Fruit fly (Drosophila melanogaster) whole organism, embryonic: ENCODE results near the gene CG33181.

Source experiments
- B-H2 ChIP-seq: fragments of 200-800 bp; sonication (Bioruptor generic); optimal IDR thresholded peaks from 2 replicates; lab custom pipeline; 2018; ENCODE audit warnings: missing biosample characterization, mild to moderate bottlenecking, missing genetic modification characterization
- CG11456 ChIP-seq: fragments of 200-800 bp; sonication (Bioruptor generic); IDR thresholded peaks from 3 replicates; pipeline ENCODE4 v1.3.6; 2022; ENCODE audit warnings: missing biosample characterization, missing genetic modification characterization
- CG13123 ChIP-seq: fragments of 200-800 bp; sonication (Bioruptor generic); optimal IDR thresholded peaks from 2 replicates; lab custom pipeline; 2016; ENCODE audit warnings: missing biosample characterization, missing genetic modification characterization
- CG14860 ChIP-seq: fragments of 200-800 bp; sonication (Bioruptor generic); IDR thresholded peaks from 3 replicates; pipeline ENCODE4 v1.3.6; 2022; ENCODE audit warnings: missing biosample characterization, missing genetic modification characterization; ENCODE audit not compliant: partially characterized antibody
- CG15011 ChIP-seq: fragments of 200-800 bp; sonication (Bioruptor generic); optimal IDR thresholded peaks from 3 replicates; lab custom pipeline; 2018; ENCODE audit warnings: missing biosample characterization, mild to moderate bottlenecking, missing genetic modification characterization
- CG1529 ChIP-seq: fragments of 200-800 bp; sonication (Bioruptor generic); optimal IDR thresholded peaks from 3 replicates; lab custom pipeline; 2018; ENCODE audit warnings: missing biosample characterization, missing genetic modification characterization
- CG16815 ChIP-seq: fragments of 200-800 bp; sonication (Bioruptor generic); optimal IDR thresholded peaks from 3 replicates; lab custom pipeline; 2017; ENCODE audit warnings: missing biosample characterization, mild to moderate bottlenecking, missing genetic modification characterization
- CG17186 ChIP-seq: fragments of 200-800 bp; sonication (Bioruptor generic); optimal IDR thresholded peaks from 3 replicates; lab custom pipeline; 2017; ENCODE audit warnings: missing biosample characterization, missing genetic modification reagents, missing genetic modification characterization
- CG17912 ChIP-seq: fragments of 200-800 bp; sonication (Bioruptor generic); optimal IDR thresholded peaks from 2 replicates; lab custom pipeline; 2018; ENCODE audit warnings: missing biosample characterization, mild to moderate bottlenecking, missing genetic modification characterization
- CG2120 ChIP-seq: fragments of 200-800 bp; sonication (Bioruptor generic); optimal IDR thresholded peaks from 3 replicates; lab custom pipeline; 2016; ENCODE audit warnings: missing biosample characterization, missing genetic modification characterization
- CG2678 ChIP-seq: fragments of 200-800 bp; sonication (Bioruptor generic); optimal IDR thresholded peaks from 3 replicates; lab custom pipeline; 2019; ENCODE audit warnings: missing biosample characterization, mild to moderate bottlenecking, missing genetic modification characterization, moderate library complexity
- CG42726 ChIP-seq: fragments of 200-800 bp; sonication (Bioruptor generic); IDR thresholded peaks from 2 replicates; pipeline ENCODE4 v1.3.6; 2022; ENCODE audit warnings: missing biosample characterization, missing genetic modification characterization; ENCODE audit not compliant: partially characterized antibody
- CG4360 ChIP-seq: fragments of 200-800 bp; sonication (Bioruptor generic); IDR thresholded peaks from 2 replicates; pipeline ENCODE4 v1.3.6; 2022; ENCODE audit warnings: missing biosample characterization, missing genetic modification characterization
- CG43689 ChIP-seq: fragments of 200-800 bp; sonication (Bioruptor generic); IDR thresholded peaks from 2 replicates; pipeline ENCODE4 v1.3.6; 2022; ENCODE audit warnings: missing biosample characterization, missing genetic modification characterization
- CG4854 ChIP-seq: fragments of 200-800 bp; sonication (Bioruptor generic); optimal IDR thresholded peaks from 2 replicates; lab custom pipeline; 2016; ENCODE audit warnings: missing biosample characterization, missing genetic modification characterization, inconsistent platforms
- CG6175 ChIP-seq: fragments of 200-800 bp; sonication (Bioruptor generic); IDR thresholded peaks from 3 replicates; pipeline ENCODE4 v1.3.6; 2022; ENCODE audit warnings: missing biosample characterization, missing genetic modification characterization
- CG7839 ChIP-seq: fragments of 200-800 bp; sonication (Bioruptor generic); optimal IDR thresholded peaks from 3 replicates; lab custom pipeline; 2018; ENCODE audit warnings: missing biosample characterization, mild to moderate bottlenecking, missing genetic modification characterization, moderate library complexity
- CG8765 ChIP-seq: fragments of 200-800 bp; sonication (Bioruptor generic); IDR thresholded peaks from 2 replicates; pipeline ENCODE4 v1.3.6; 2022; ENCODE audit warnings: missing biosample characterization, missing genetic modification characterization
- CoRest ChIP-seq: fragments of 200-800 bp; sonication (Bioruptor generic); optimal IDR thresholded peaks from 3 replicates; lab custom pipeline; 2018; ENCODE audit warnings: missing biosample characterization, mild to moderate bottlenecking, missing genetic modification characterization, moderate library complexity
- CrebB ChIP-seq: fragments of 200-800 bp; sonication (Bioruptor generic); optimal IDR thresholded peaks from 3 replicates; lab custom pipeline; 2018; ENCODE audit warnings: missing biosample characterization, mild to moderate bottlenecking, missing genetic modification characterization
- Dip3 ChIP-seq: fragments of 200-800 bp; sonication (Bioruptor generic); optimal IDR thresholded peaks from 3 replicates; lab custom pipeline; 2016; ENCODE audit warnings: missing biosample characterization, missing genetic modification characterization
- Drgx ChIP-seq: fragments of 200-800 bp; sonication (Bioruptor generic); IDR thresholded peaks from 2 replicates; pipeline ENCODE4 v1.3.6; 2022; ENCODE audit warnings: missing biosample characterization, missing genetic modification characterization
- Gsc ChIP-seq: fragments of 200-800 bp; sonication (Bioruptor generic); IDR thresholded peaks from 2 replicates; pipeline ENCODE4 v1.3.6; 2022; ENCODE audit warnings: missing biosample characterization, missing genetic modification characterization
- Hey ChIP-seq: fragments of 200-800 bp; sonication (Bioruptor generic); optimal IDR thresholded peaks from 3 replicates; lab custom pipeline; 2018; ENCODE audit warnings: missing biosample characterization, mild to moderate bottlenecking, missing genetic modification characterization
- Hr51 ChIP-seq, 2 experiments: fragments of 200-800 bp; sonication (Bioruptor generic); optimal IDR thresholded peaks; 2 replicates in 1 of 2; 3 replicates in 1 of 2; lab custom pipeline; 2016 to 2018; ENCODE audit warnings: missing biosample characterization in 2 of 2, missing genetic modification characterization in 2 of 2, mild to moderate bottlenecking in 1 of 2, moderate library complexity in 1 of 2
- Usf ChIP-seq: fragments of 200-800 bp; sonication (Bioruptor generic); optimal IDR thresholded peaks from 2 replicates; lab custom pipeline; 2017; ENCODE audit warnings: missing genotype, missing biosample characterization, missing genetic modification characterization
- Vsx1 ChIP-seq: fragments of 200-800 bp; sonication (Bioruptor generic); optimal IDR thresholded peaks from 2 replicates; lab custom pipeline; 2017; ENCODE audit warnings: missing biosample characterization, mild to moderate bottlenecking, missing genetic modification characterization, missing genetic modification reagents
- croc ChIP-seq: fragments of 200-800 bp; sonication (Bioruptor generic); conservative IDR thresholded peaks from 3 replicates; pipeline ENCODE4 v1.3.6; 2022; ENCODE audit warnings: missing biosample characterization, missing genetic modification characterization
- fu2 ChIP-seq: fragments of 200-800 bp; sonication (Bioruptor generic); optimal IDR thresholded peaks from 2 replicates; lab custom pipeline; 2016; ENCODE audit warnings: missing biosample characterization, missing genetic modification characterization
- grau ChIP-seq: fragments of 200-800 bp; optimal IDR thresholded peaks from 3 replicates; lab custom pipeline; 2019; ENCODE audit warnings: missing biosample characterization, mild to moderate bottlenecking, missing genetic modification characterization, moderate library complexity
- kah ChIP-seq: fragments of 200-800 bp; sonication (Bioruptor generic); optimal IDR thresholded peaks from 2 replicates; lab custom pipeline; 2018; ENCODE audit warnings: missing biosample characterization, mild to moderate bottlenecking, missing genetic modification characterization
- lov ChIP-seq, 2 experiments: fragments of 200-800 bp in 1 of 2; fragments of >200 bp in 1 of 2; sonication (Bioruptor generic) in 1 of 2; IDR thresholded peaks in 1 of 2; optimal IDR thresholded peaks in 1 of 2; 2 replicates in 1 of 2; 3 replicates in 1 of 2; pipeline versions ENCODE4 v1.3.6 to Lab custom; 2017 to 2022; ENCODE audit warnings: missing biosample characterization in 1 of 2, missing genetic modification characterization in 1 of 2
- mirr ChIP-seq: fragments of 200-800 bp; sonication (Bioruptor generic); optimal IDR thresholded peaks from 3 replicates; lab custom pipeline; 2018; ENCODE audit warnings: missing biosample characterization, mild to moderate bottlenecking, missing genetic modification characterization
- nmo ChIP-seq: fragments of 200-800 bp; sonication (Bioruptor generic); optimal IDR thresholded peaks from 2 replicates; lab custom pipeline; 2018; ENCODE audit warnings: missing biosample characterization, mild to moderate bottlenecking, missing genetic modification characterization, moderate library complexity
- onecut ChIP-seq: fragments of 200-800 bp; sonication (Bioruptor generic); IDR thresholded peaks from 2 replicates; pipeline ENCODE4 v1.3.6; 2022; ENCODE audit warnings: missing biosample characterization, missing genetic modification characterization
- rib ChIP-seq: fragments of 200-800 bp; sonication (Bioruptor generic); IDR thresholded peaks from 2 replicates; pipeline ENCODE4 v1.3.6; 2022; ENCODE audit warnings: missing biosample characterization, missing genetic modification characterization
- shn ChIP-seq: fragments of 200-800 bp; sonication (Bioruptor generic); optimal IDR thresholded peaks from 3 replicates; lab custom pipeline; 2016; ENCODE audit warnings: missing biosample characterization, missing genetic modification characterization
- slou ChIP-seq: fragments of 200-800 bp; sonication (Bioruptor generic); optimal IDR thresholded peaks from 3 replicates; lab custom pipeline; 2016; ENCODE audit warnings: missing biosample characterization, missing genetic modification characterization
- stc ChIP-seq: fragments of 200-800 bp; sonication (Bioruptor generic); IDR thresholded peaks from 2 replicates; pipeline ENCODE4 v1.3.6; 2022; ENCODE audit warnings: missing biosample characterization, missing genetic modification characterization
- vfl ChIP-seq: fragments of 200-800 bp; sonication (Bioruptor generic); optimal IDR thresholded peaks from 2 replicates; lab custom pipeline; 2016; ENCODE audit warnings: missing biosample characterization, missing genetic modification characterization
- vnd ChIP-seq: fragments of 200-800 bp; sonication (Bioruptor generic); IDR thresholded peaks from 3 replicates; pipeline ENCODE4 v1.3.6; 2022; ENCODE audit warnings: missing biosample characterization, missing genetic modification characterization; ENCODE audit not compliant: partially characterized antibody
- zfh2 ChIP-seq: fragments of 200-800 bp; sonication (Bioruptor generic); optimal IDR thresholded peaks from 2 replicates; lab custom pipeline; 2016; ENCODE audit warnings: missing biosample characterization, missing genetic modification characterization

Gene CG33181

DNA sequence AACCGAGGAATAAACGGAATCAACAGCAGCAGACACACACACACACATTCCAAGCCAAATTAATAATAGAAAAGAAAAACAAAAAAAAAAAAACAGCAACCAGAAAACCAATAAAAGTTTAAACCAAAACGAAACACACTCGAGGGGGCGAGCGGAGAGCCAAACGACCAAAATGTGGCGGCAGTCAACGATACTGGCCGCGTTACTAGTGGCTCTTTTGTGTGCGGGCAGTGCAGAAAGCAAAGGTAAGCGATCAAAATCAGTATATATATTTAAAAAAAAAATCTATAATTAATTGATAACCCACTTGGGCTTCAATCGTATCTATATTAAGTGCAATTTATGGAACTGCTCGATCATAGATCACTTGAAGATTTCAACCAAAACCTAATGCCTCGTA lies 42.6 kb downstream of the CG33181 start (continued):
- TF ChIP-seq stc (no peak), slou (GFP tag; lab: Kevin White, UChicago) (no peak), CrebB (no peak), CG7839 (tag; lab: Kevin White, UChicago) (peak; percentile 1), grau (tag; lab: Kevin White, UChicago) (no peak), Usf (GFP tag; lab: Kevin White, UChicago) (no peak), fu2 (GFP tag; lab: Kevin White, UChicago) (no peak), CG13123 (GFP tag; lab: Kevin White, UChicago) (no peak), Dip3 (GFP tag; lab: Kevin White, UChicago) (no peak), shn (GFP tag; lab: Kevin White, UChicago) (no peak), CG17186 (no peak), rib (GFP tag; lab: Robert Waterston, UW) (no peak), Drgx (peak; percentile 9; the same call in 1 of the 2 replicates), zfh2 (no peak), CG2120 (no peak), CG16815 (GFP tag; lab: Kevin White, UChicago) (no peak), lov (optimal IDR thresholded peaks at IDR 0.05; lab: Kevin White, UChicago) (no peak), lov (GFP tag; IDR thresholded peaks at IDR 0.05; lab: Robert Waterston, UW) (no peak), Vsx1 (GFP tag; lab: Kevin White, UChicago) (no peak), Hey (tag; lab: Kevin White, UChicago) (no peak), CG2678 (peak; percentile 9), CG11456 (GFP tag; lab: Robert Waterston, UW) (no peak), nmo (GFP tag; lab: Kevin White, UChicago) (no peak), CG15011 (GFP tag; lab: Kevin White, UChicago) (no peak), vfl (no peak), CG4854 (no peak), CG4360 (no peak), vnd (GFP tag; lab: Robert Waterston, UW) (no peak), CG6175 (GFP tag; lab: Robert Waterston, UW) (no peak), Hr51 (GFP tag; optimal IDR thresholded peaks at IDR 0.05; lab: Kevin White, UChicago) (peak in 1 of 2 experiments; percentile 3), CG8765 (GFP tag; lab: Robert Waterston, UW) (no peak), B-H2 (no peak), CG14860 (GFP tag; lab: Robert Waterston, UW) (no peak), CG1529 (GFP tag; lab: Kevin White, UChicago) (no peak), CoRest (tag; lab: Kevin White, UChicago) (no peak), croc (GFP tag; lab: Robert Waterston, UW) (no peak), onecut (GFP tag; lab: Robert Waterston, UW) (no peak), CG42726 (GFP tag; lab: Robert Waterston, UW) (no peak), Gsc (GFP tag; lab: Robert Waterston, UW) (no peak), CG43689 (GFP tag; lab: Robert Waterston, UW) (no peak), kah (no peak), mirr (GFP tag; lab: Kevin White, UChicago) (no peak), CG17912 (GFP tag; lab: Kevin White, UChicago) (no peak)
